Fruit fly (Drosophila melanogaster) whole organism, embryonic: ENCODE data around the gene nonA.

Experiments used
- Atf-2 ChIP-seq: fragments of 200-800 bp; sonication (Bioruptor generic); optimal IDR thresholded peaks from 2 replicates; lab custom pipeline; 2016; ENCODE audit warnings: missing biosample characterization, missing genetic modification characterization
- Awh ChIP-seq: fragments of 200-800 bp; sonication (Bioruptor generic); IDR thresholded peaks from 2 replicates; pipeline ENCODE4, ENCODE4 v1.3.6; 2022; ENCODE audit warnings: missing biosample characterization, missing genetic modification characterization
- Bdp1 ChIP-seq: fragments of 200-800 bp; sonication (Bioruptor generic); optimal IDR thresholded peaks from 3 replicates; lab custom pipeline; 2016; ENCODE audit warnings: missing biosample characterization, missing genetic modification characterization
- CG10979 ChIP-seq: fragments of 200-800 bp; sonication (Bioruptor generic); optimal IDR thresholded peaks from 2 replicates; lab custom pipeline; 2018; ENCODE audit warnings: missing biosample characterization, mild to moderate bottlenecking, missing genetic modification characterization, moderate library complexity
- CG11696 ChIP-seq: fragments of 200-800 bp; sonication (Bioruptor generic); IDR thresholded peaks from 2 replicates; pipeline ENCODE4 v1.3.6; 2022; ENCODE audit warnings: missing biosample characterization, missing genetic modification characterization
- CG12942 ChIP-seq: fragments of 200-800 bp; sonication (Bioruptor generic); optimal IDR thresholded peaks from 3 replicates; lab custom pipeline; 2016; ENCODE audit warnings: missing biosample characterization, missing genetic modification characterization
- CG13624 ChIP-seq: fragments of 200-800 bp; sonication (Bioruptor generic); optimal IDR thresholded peaks from 2 replicates; lab custom pipeline; 2016; ENCODE audit warnings: missing biosample characterization, missing genetic modification characterization
- CG14965 ChIP-seq: fragments of 200-800 bp; sonication (Bioruptor generic); optimal IDR thresholded peaks from 2 replicates; lab custom pipeline; 2016; ENCODE audit warnings: missing biosample characterization, missing genetic modification characterization, borderline replicate concordance
- CG1529 ChIP-seq: fragments of 200-800 bp; sonication (Bioruptor generic); optimal IDR thresholded peaks from 3 replicates; lab custom pipeline; 2018; ENCODE audit warnings: missing biosample characterization, missing genetic modification characterization
- CG15601 ChIP-seq: fragments of 200-800 bp; sonication (Bioruptor generic); optimal IDR thresholded peaks from 3 replicates; lab custom pipeline; 2019; ENCODE audit warnings: missing biosample characterization, mild to moderate bottlenecking, missing genetic modification characterization, moderate library complexity
- CG17385 ChIP-seq: fragments of 200-800 bp; sonication (Bioruptor generic); optimal IDR thresholded peaks from 3 replicates; lab custom pipeline; 2018; ENCODE audit warnings: missing biosample characterization, mild to moderate bottlenecking, missing genetic modification characterization
- CG1792 ChIP-seq: fragments of 200-800 bp; sonication (Bioruptor generic); optimal IDR thresholded peaks from 2 replicates; lab custom pipeline; 2016; ENCODE audit warnings: missing biosample characterization, missing genetic modification characterization
- CG1832 ChIP-seq: fragments of 200-800 bp; sonication (Bioruptor generic); optimal IDR thresholded peaks from 2 replicates; lab custom pipeline; 2017; ENCODE audit warnings: missing biosample characterization, mild to moderate bottlenecking, missing genetic modification characterization, inconsistent platforms
- CG2678 ChIP-seq: fragments of 200-800 bp; sonication (Bioruptor generic); optimal IDR thresholded peaks from 3 replicates; lab custom pipeline; 2019; ENCODE audit warnings: missing biosample characterization, mild to moderate bottlenecking, missing genetic modification characterization, moderate library complexity
- CG31365 ChIP-seq: fragments of 200-800 bp; sonication (Bioruptor generic); optimal IDR thresholded peaks from 2 replicates; lab custom pipeline; 2018; ENCODE audit warnings: missing biosample characterization, mild to moderate bottlenecking, missing genetic modification characterization
- CG32767 ChIP-seq: fragments of 200-800 bp; sonication (Bioruptor generic); IDR thresholded peaks from 2 replicates; pipeline ENCODE4 v1.3.6; 2022; ENCODE audit warnings: missing biosample characterization, missing genetic modification characterization
- CG3726 ChIP-seq: fragments of 200-800 bp; sonication (Bioruptor generic); IDR thresholded peaks from 3 replicates; pipeline ENCODE4, ENCODE4 v1.3.6; 2022; ENCODE audit warnings: missing biosample characterization, missing genetic modification characterization
- CG5245 ChIP-seq: fragments of 200-800 bp; sonication (Bioruptor generic); optimal IDR thresholded peaks from 3 replicates; lab custom pipeline; 2016; ENCODE audit warnings: missing biosample characterization, missing genetic modification characterization
- CG6175 ChIP-seq: fragments of 200-800 bp; sonication (Bioruptor generic); IDR thresholded peaks from 3 replicates; pipeline ENCODE4 v1.3.6; 2022; ENCODE audit warnings: missing biosample characterization, missing genetic modification characterization
- CG7271 ChIP-seq: fragments of 200-800 bp; sonication (Bioruptor generic); optimal IDR thresholded peaks from 2 replicates; lab custom pipeline; 2018; ENCODE audit warnings: missing biosample characterization, mild to moderate bottlenecking, missing genetic modification characterization, moderate library complexity
- CG7745 ChIP-seq: fragments of 200-800 bp; sonication (Bioruptor generic); optimal IDR thresholded peaks from 2 replicates; lab custom pipeline; 2018; ENCODE audit warnings: missing biosample characterization, mild to moderate bottlenecking, missing genetic modification characterization, moderate library complexity
- CG9797 ChIP-seq: fragments of 200-800 bp; sonication (Bioruptor generic); optimal IDR thresholded peaks from 3 replicates; lab custom pipeline; 2018; ENCODE audit warnings: missing biosample characterization, mild to moderate bottlenecking, missing genetic modification characterization
- CrebB ChIP-seq: fragments of 200-800 bp; sonication (Bioruptor generic); optimal IDR thresholded peaks from 3 replicates; lab custom pipeline; 2018; ENCODE audit warnings: missing biosample characterization, mild to moderate bottlenecking, missing genetic modification characterization
- Dfd ChIP-seq, 2 experiments: fragments of >200 bp; optimal IDR thresholded peaks; 2 replicates each; lab custom pipeline; 2017; ENCODE audit warnings: missing biosample characterization in 2 of 2, missing genetic modification characterization in 2 of 2
- Dp ChIP-seq: fragments of 200-800 bp; sonication (Bioruptor generic); optimal IDR thresholded peaks from 2 replicates; lab custom pipeline; 2018; ENCODE audit warnings: missing biosample characterization, mild to moderate bottlenecking, missing genetic modification characterization, moderate library complexity
- Eip74EF ChIP-seq, 2 experiments: fragments of 200-800 bp in 1 of 2; fragments of >200 bp in 1 of 2; sonication (Bioruptor generic) in 1 of 2; optimal IDR thresholded peaks; 2 replicates each; lab custom pipeline; 2017 to 2019; ENCODE audit warnings: missing biosample characterization in 2 of 2, missing genetic modification characterization in 2 of 2, mild to moderate bottlenecking in 1 of 2, moderate library complexity in 1 of 2
- Hr51 ChIP-seq, 2 experiments: fragments of 200-800 bp; sonication (Bioruptor generic); optimal IDR thresholded peaks; 2 replicates in 1 of 2; 3 replicates in 1 of 2; lab custom pipeline; 2016 to 2018; ENCODE audit warnings: missing biosample characterization in 2 of 2, missing genetic modification characterization in 2 of 2, mild to moderate bottlenecking in 1 of 2, moderate library complexity in 1 of 2
- Jarid2 ChIP-seq: fragments of 200-800 bp; sonication (Bioruptor generic); optimal IDR thresholded peaks from 3 replicates; lab custom pipeline; 2017; ENCODE audit warnings: mild to moderate bottlenecking, missing biosample characterization, missing genetic modification reagents, missing genetic modification characterization
- Lpt ChIP-seq: fragments of >200 bp; optimal IDR thresholded peaks from 2 replicates; lab custom pipeline; 2018; ENCODE audit warnings: missing biosample characterization, missing genetic modification characterization
- Neu2 ChIP-seq: fragments of 200-800 bp; sonication (Bioruptor generic); optimal IDR thresholded peaks from 3 replicates; lab custom pipeline; 2016; ENCODE audit warnings: missing biosample characterization, missing genetic modification characterization, borderline replicate concordance
- Oli ChIP-seq: fragments of 200-800 bp; sonication (Bioruptor generic); optimal IDR thresholded peaks from 2 replicates; lab custom pipeline; 2018; ENCODE audit warnings: missing biosample characterization, mild to moderate bottlenecking, missing genetic modification characterization, moderate library complexity
- TFAM ChIP-seq: fragments of 200-800 bp; sonication (Bioruptor generic); optimal IDR thresholded peaks from 2 replicates; lab custom pipeline; 2017; ENCODE audit warnings: missing biosample characterization, missing genetic modification characterization, inconsistent platforms
- aop ChIP-seq: fragments of 200-800 bp; sonication (Bioruptor generic); IDR thresholded peaks from 2 replicates; pipeline ENCODE4 v1.3.6; 2022; ENCODE audit warnings: missing biosample characterization, missing genetic modification characterization
- dan ChIP-seq: fragments of 200-800 bp; sonication (Bioruptor generic); IDR thresholded peaks from 2 replicates; pipeline ENCODE4 v1.3.6; 2022; ENCODE audit warnings: missing biosample characterization, missing genetic modification characterization
- disco-r ChIP-seq: fragments of 200-800 bp; sonication (Bioruptor generic); optimal IDR thresholded peaks from 2 replicates; lab custom pipeline; 2016; ENCODE audit warnings: missing biosample characterization, missing genetic modification characterization
- esg ChIP-seq: fragments of 200-800 bp; sonication (Bioruptor generic); conservative IDR thresholded peaks from 2 replicates; pipeline ENCODE4 v1.3.6; 2022; ENCODE audit warnings: missing biosample characterization, missing genetic modification characterization
- hb ChIP-seq: fragments of 200-800 bp; sonication (Bioruptor generic); IDR thresholded peaks from 3 replicates; pipeline ENCODE4 v1.3.6; 2022; ENCODE audit warnings: missing biosample characterization, missing genetic modification characterization; ENCODE audit not compliant: partially characterized antibody
- her ChIP-seq: fragments of 200-800 bp; sonication (Bioruptor generic); optimal IDR thresholded peaks from 2 replicates; lab custom pipeline; 2016; ENCODE audit warnings: missing biosample characterization, missing genetic modification characterization
- inv ChIP-seq: fragments of 200-800 bp; sonication (Bioruptor generic); IDR thresholded peaks from 2 replicates; pipeline ENCODE4 v1.3.6; 2022; ENCODE audit warnings: missing biosample characterization, missing genetic modification characterization; ENCODE audit not compliant: partially characterized antibody
- knrl ChIP-seq: fragments of 200-800 bp; sonication (Bioruptor generic); IDR thresholded peaks from 3 replicates; pipeline ENCODE4 v1.3.6; 2022; ENCODE audit warnings: missing biosample characterization, missing genetic modification characterization; ENCODE audit not compliant: partially characterized antibody
- mirr ChIP-seq: fragments of 200-800 bp; sonication (Bioruptor generic); optimal IDR thresholded peaks from 3 replicates; lab custom pipeline; 2018; ENCODE audit warnings: missing biosample characterization, mild to moderate bottlenecking, missing genetic modification characterization
- nom ChIP-seq: fragments of 200-800 bp; sonication (Bioruptor generic); optimal IDR thresholded peaks from 2 replicates; lab custom pipeline; 2017; ENCODE audit warnings: missing biosample characterization, missing genetic modification characterization, mild to moderate bottlenecking, moderate library complexity, missing genetic modification reagents
- org-1 ChIP-seq: fragments of 200-800 bp; sonication (Bioruptor generic); optimal IDR thresholded peaks from 2 replicates; lab custom pipeline; 2017; ENCODE audit warnings: missing biosample characterization, missing genetic modification characterization
- repo ChIP-seq: fragments of 200-800 bp; sonication (Bioruptor generic); optimal IDR thresholded peaks from 2 replicates; lab custom pipeline; 2016; ENCODE audit warnings: missing biosample characterization, missing genetic modification characterization
- shn ChIP-seq: fragments of 200-800 bp; sonication (Bioruptor generic); optimal IDR thresholded peaks from 3 replicates; lab custom pipeline; 2016; ENCODE audit warnings: missing biosample characterization, missing genetic modification characterization
- so ChIP-seq: fragments of 200-800 bp; sonication (Bioruptor generic); IDR thresholded peaks from 3 replicates; pipeline ENCODE4 v1.3.6; 2022; ENCODE audit warnings: missing biosample characterization, missing genetic modification characterization
- stwl ChIP-seq: fragments of 200-800 bp; sonication (Bioruptor generic); optimal IDR thresholded peaks from 3 replicates; lab custom pipeline; 2018; ENCODE audit warnings: missing biosample characterization, mild to moderate bottlenecking, missing genetic modification characterization, moderate library complexity
- usp ChIP-seq: fragments of >200 bp; optimal IDR thresholded peaks from 2 replicates; lab custom pipeline; 2017; ENCODE audit warnings: missing biosample characterization, missing genetic modification characterization

The nonA gene

dm6 chrX:16320197-16320921 lies 41.0 kb upstream of the nonA start, which contains the start of gene Cyp1 (continued):
- TF ChIP-seq her (peak; percentile 73), CG13624 (GFP tag; lab: Kevin White, UChicago) (no peak), aop (GFP tag; lab: Robert Waterston, UW) (no peak), Hr51 (GFP tag; optimal IDR thresholded peaks at IDR 0.05; lab: Kevin White, UChicago) (peak in 1 of 2 experiments; percentile 5), Oli (tag; lab: Kevin White, UChicago) (no peak), Lpt (GFP tag; lab: Kevin White, UChicago) (no peak), CG10979 (tag; lab: Kevin White, UChicago) (no peak), org-1 (GFP tag; lab: Kevin White, UChicago) (no peak), CG12942 (GFP tag; lab: Kevin White, UChicago) (no peak), CG9797 (GFP tag; lab: Kevin White, UChicago) (peak; percentile 41), CG2678 (tag; lab: Kevin White, UChicago) (no peak), TFAM (no peak), usp (GFP tag; lab: Kevin White, UChicago) (no peak), CG6175 (GFP tag; lab: Robert Waterston, UW) (0 out of 3 replicates have a peak, but pooled peaks have one; percentile 16), Atf-2 (GFP tag; lab: Kevin White, UChicago) (no peak), repo (GFP tag; lab: Kevin White, UChicago) (peak; percentile 6), stwl (peak; percentile 41), CG5245 (GFP tag; lab: Kevin White, UChicago) (no peak), CG1792 (GFP tag; lab: Kevin White, UChicago) (no peak), CG31365 (tag; lab: Kevin White, UChicago) (no peak), CrebB (tag; lab: Kevin White, UChicago) (no peak), Awh (0 out of 2 replicates have a peak, but pooled peaks have one; percentile 33), so (GFP tag; lab: Robert Waterston, UW) (0 out of 3 replicates have a peak, but pooled peaks have one; percentile 30), CG1832 (GFP tag; lab: Kevin White, UChicago) (no peak), CG11696 (GFP tag; lab: Robert Waterston, UW) (peak; percentile 19; the same call in 1 of the 2 replicates), CG15601 (no peak), Jarid2 (GFP tag; lab: Kevin White, UChicago) (no peak), CG32767 (GFP tag; lab: Robert Waterston, UW) (no peak; the same call in 1 of the 2 replicates), disco-r (GFP tag; lab: Kevin White, UChicago) (no peak), shn (GFP tag; lab: Kevin White, UChicago) (no peak), CG17385 (no peak), Dp (GFP tag; lab: Kevin White, UChicago) (peak; percentile 51), CG14965 (GFP tag; lab: Kevin White, UChicago) (no peak), CG3726 (GFP tag; lab: Robert Waterston, UW) (no peak), Neu2 (GFP tag; lab: Kevin White, UChicago) (no peak), nom (peak; percentile 66), Bdp1 (GFP tag; lab: Kevin White, UChicago) (no peak), CG1529 (no peak), mirr (GFP tag; lab: Kevin White, UChicago) (peak; percentile 25), knrl (GFP tag; lab: Robert Waterston, UW) (peak; percentile 79), hb (GFP tag; lab: Robert Waterston, UW) (peak; percentile 69; the same call in 1 of the 3 replicates), inv (peak; percentile 71; the same call in 1 of the 2 replicates), CG7271 (tag; lab: Kevin White, UChicago) (peak; percentile 19), dan (no peak), Eip74EF (GFP tag; optimal IDR thresholded peaks at IDR 0.05; lab: Kevin White, UChicago) (no peak), Dfd (GFP tag; optimal IDR thresholded peaks at IDR 0.05; lab: Kevin White, UChicago) (no peak), CG7745 (tag; lab: Kevin White, UChicago) (no peak), esg (no peak; the same call in 1 of the 2 replicates)
